Worm (Caenorhabditis elegans): Measurements from ENCODE around the gene lhfp-4.

- no peak for TF ChIP-seq dmd-6 (GFP tag; IDR thresholded peaks at IDR 0.05)
- TF ChIP-seq ama-1 (optimal IDR thresholded peaks at IDR 0.05), result no peak
- no peak for TF ChIP-seq zfp-2 (tag; optimal IDR thresholded peaks at IDR 0.05)
- TF ChIP-seq ceh-28 (tag; optimal IDR thresholded peaks at IDR 0.05), result no peak
These were observed 16.6 kb upstream of the lhfp-4 start for ce11 chrIV:17258824-17259223.
